Worm (Caenorhabditis elegans): ENCODE data around the gene F49C5.3.

DNA sequence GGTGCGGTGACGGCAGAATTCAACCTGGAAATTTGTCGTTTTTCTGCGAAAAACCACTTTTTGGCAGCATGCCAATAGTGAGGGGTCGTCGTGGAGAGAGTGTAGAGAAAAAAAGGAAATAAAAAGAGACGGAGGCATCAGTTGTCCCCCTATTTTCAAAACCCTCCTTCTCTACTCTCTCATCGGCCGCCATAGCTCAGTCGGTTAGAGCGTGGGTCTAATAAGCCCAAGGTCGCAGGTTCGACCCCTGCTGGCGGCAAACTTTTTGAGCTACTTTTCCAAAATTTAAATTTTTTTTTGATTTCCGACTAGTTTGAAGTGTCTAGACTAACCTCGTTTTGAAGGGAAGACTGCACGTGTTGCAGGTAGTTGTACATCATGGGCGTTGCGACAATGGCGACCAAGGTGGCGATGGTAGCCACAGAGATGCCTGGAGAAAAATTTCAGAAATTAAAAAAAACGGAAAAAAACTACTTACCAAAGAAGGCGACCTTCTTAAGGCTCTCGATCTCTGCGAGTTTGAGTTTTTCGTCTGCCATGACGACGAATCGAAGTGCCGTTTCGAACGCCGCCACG, 41.7 kb upstream of the F49C5.3 start, which contains the start of gene col-85:
- TF ChIP-seq mep-1 (tag; optimal IDR thresholded peaks at IDR 0.05) = peak; percentile 56
- TF ChIP-seq C16A3.4 (tag; optimal IDR thresholded peaks at IDR 0.05) = peak; percentile 65
- TF ChIP-seq ces-1 (GFP tag; optimal IDR thresholded peaks at IDR 0.05) = no peak

Data from whole organism, L1 larva.